In genomic region chr3L:8185263-8186227, dm6 we compare ENCODE assay signal across 1 fruit fly cellular context.
TF ChIP-seq lines count a peak whose summit lies in the region.

No protein-coding gene starts in this region.

TF ChIP-seq in whole organism, embryonic, 481 proteins besides CTCF, POLR2A, EP300 and RAD21 (continued from another document and continues in another):
- no peak for TF ChIP-seq inv (GFP tag; IDR thresholded peaks at IDR 0.05; lab: Robert Waterston, UW; ENCODE audit: partially characterized antibody)
- peak; percentile 96 for TF ChIP-seq CG7987 (GFP tag; optimal IDR thresholded peaks at IDR 0.05; lab: Kevin White, UChicago)
- TF ChIP-seq CG17359 (tag; optimal IDR thresholded peaks at IDR 0.05; lab: Kevin White, UChicago) = peak; percentile 43
- TF ChIP-seq CG12769 (tag; optimal IDR thresholded peaks at IDR 0.05; lab: Kevin White, UChicago) = peak; percentile 82
- TF ChIP-seq vvl (GFP tag; IDR thresholded peaks at IDR 0.05; lab: Robert Waterston, UW) = 0 out of 2 replicates have a peak, but pooled peaks have one; percentile 44
- peak; percentile 23; the same call in 1 of the 2 replicates for TF ChIP-seq CG3847 (GFP tag; IDR thresholded peaks at IDR 0.05; lab: Robert Waterston, UW)
- no peak for TF ChIP-seq CG7963 (GFP tag; IDR thresholded peaks at IDR 0.05; lab: Robert Waterston, UW; ENCODE audit: partially characterized antibody)
- TF ChIP-seq da (GFP tag; optimal IDR thresholded peaks at IDR 0.05; lab: Kevin White, UChicago) = no peak
- TF ChIP-seq prd (optimal IDR thresholded peaks at IDR 0.05; lab: Kevin White, UChicago) = no peak
- peak; percentile 60 for TF ChIP-seq prd (GFP tag; IDR thresholded peaks at IDR 0.05; lab: Robert Waterston, UW)
- peak; percentile 41 for TF ChIP-seq odd (GFP tag; optimal IDR thresholded peaks at IDR 0.05; lab: Kevin White, UChicago)
- peak; percentile 32 for TF ChIP-seq vfl (GFP tag; optimal IDR thresholded peaks at IDR 0.05; lab: Kevin White, UChicago)
- no peak for TF ChIP-seq CG16815 (GFP tag; optimal IDR thresholded peaks at IDR 0.05; lab: Kevin White, UChicago)
- TF ChIP-seq Fer2 (tag; optimal IDR thresholded peaks at IDR 0.05; lab: Kevin White, UChicago) = peak; percentile 18
- TF ChIP-seq bowl (GFP tag; IDR thresholded peaks at IDR 0.05; lab: Robert Waterston, UW) = no peak
- no peak for TF ChIP-seq ken (GFP tag; IDR thresholded peaks at IDR 0.05; lab: Robert Waterston, UW)
- TF ChIP-seq CG10147 (GFP tag; optimal IDR thresholded peaks at IDR 0.05; lab: Kevin White, UChicago) = no peak
- no peak for TF ChIP-seq croc (GFP tag; conservative IDR thresholded peaks at IDR 0.05; lab: Robert Waterston, UW)
- peak; percentile 21 for TF ChIP-seq disco-r (GFP tag; optimal IDR thresholded peaks at IDR 0.05; lab: Kevin White, UChicago)
- TF ChIP-seq CG7372 (GFP tag; IDR thresholded peaks at IDR 0.05; lab: Robert Waterston, UW) = 0 out of 2 replicates have a peak, but pooled peaks have one; percentile 27
- TF ChIP-seq D19A (tag; optimal IDR thresholded peaks at IDR 0.05; lab: Kevin White, UChicago) = peak; percentile 100
- TF ChIP-seq CG34376 (GFP tag; optimal IDR thresholded peaks at IDR 0.05; lab: Kevin White, UChicago) = peak; percentile 97
- no peak for TF ChIP-seq repo (GFP tag; optimal IDR thresholded peaks at IDR 0.05; lab: Kevin White, UChicago)
- TF ChIP-seq aop (GFP tag; IDR thresholded peaks at IDR 0.05; lab: Robert Waterston, UW) = no peak
- TF ChIP-seq slbo (GFP tag; IDR thresholded peaks at IDR 0.05; lab: Robert Waterston, UW) = peak; percentile 69
- peak; percentile 46 for TF ChIP-seq CG11398 (GFP tag; optimal IDR thresholded peaks at IDR 0.05; lab: Kevin White, UChicago)
- TF ChIP-seq CG17568 (GFP tag; optimal IDR thresholded peaks at IDR 0.05; lab: Kevin White, UChicago) = no peak
- no peak for TF ChIP-seq CG12744 (GFP tag; optimal IDR thresholded peaks at IDR 0.05; lab: Kevin White, UChicago)
- TF ChIP-seq CG30020 (tag; optimal IDR thresholded peaks at IDR 0.05; lab: Kevin White, UChicago) = no peak
- TF ChIP-seq dmrt11E (tag; optimal IDR thresholded peaks at IDR 0.05; lab: Kevin White, UChicago) = no peak
- peak; percentile 12 for TF ChIP-seq CG5180 (GFP tag; optimal IDR thresholded peaks at IDR 0.05; lab: Kevin White, UChicago)
- no peak for TF ChIP-seq HLH4C (GFP tag; IDR thresholded peaks at IDR 0.05; lab: Robert Waterston, UW; ENCODE audit: partially characterized antibody)
- TF ChIP-seq lov (optimal IDR thresholded peaks at IDR 0.05; lab: Kevin White, UChicago) = no peak
- TF ChIP-seq lov (GFP tag; IDR thresholded peaks at IDR 0.05; lab: Robert Waterston, UW) = no peak
- peak; percentile 26 for TF ChIP-seq chn (GFP tag; optimal IDR thresholded peaks at IDR 0.05; lab: Kevin White, UChicago)
- peak; percentile 19 for TF ChIP-seq scrt (GFP tag; optimal IDR thresholded peaks at IDR 0.05; lab: Kevin White, UChicago)
- TF ChIP-seq Sox102F (GFP tag; optimal IDR thresholded peaks at IDR 0.05; lab: Kevin White, UChicago) = peak; percentile 62
- no peak for TF ChIP-seq CG10431 (GFP tag; optimal IDR thresholded peaks at IDR 0.05; lab: Kevin White, UChicago)
- TF ChIP-seq CG1792 (GFP tag; optimal IDR thresholded peaks at IDR 0.05; lab: Kevin White, UChicago) = peak; percentile 29
- TF ChIP-seq tup (GFP tag; optimal IDR thresholded peaks at IDR 0.05; lab: Kevin White, UChicago) = peak; percentile 30
- TF ChIP-seq crp (GFP tag; optimal IDR thresholded peaks at IDR 0.05; lab: Kevin White, UChicago) = no peak
- no peak; the same call in 1 of the 2 replicates for TF ChIP-seq al (GFP tag; IDR thresholded peaks at IDR 0.05; lab: Robert Waterston, UW)
- no peak for TF ChIP-seq knrl (GFP tag; IDR thresholded peaks at IDR 0.05; lab: Robert Waterston, UW; ENCODE audit: partially characterized antibody)
- TF ChIP-seq bsh (GFP tag; optimal IDR thresholded peaks at IDR 0.05; lab: Kevin White, UChicago) = peak in 1 of 2 experiments; percentile 34
- peak; percentile 1 for TF ChIP-seq luna (GFP tag; optimal IDR thresholded peaks at IDR 0.05; lab: Kevin White, UChicago)
- TF ChIP-seq CG13424 (tag; optimal IDR thresholded peaks at IDR 0.05; lab: Kevin White, UChicago) = peak; percentile 30
- TF ChIP-seq H2.0 (GFP tag; IDR thresholded peaks at IDR 0.05; lab: Robert Waterston, UW) = no peak
- no peak for TF ChIP-seq vnd (GFP tag; IDR thresholded peaks at IDR 0.05; lab: Robert Waterston, UW; ENCODE audit: partially characterized antibody)
- TF ChIP-seq ftz-f1 (GFP tag; optimal IDR thresholded peaks at IDR 0.05; lab: Kevin White, UChicago) = peak; percentile 64
- TF ChIP-seq trem (tag; optimal IDR thresholded peaks at IDR 0.05; lab: Kevin White, UChicago) = no peak
- TF ChIP-seq dan (GFP tag; IDR thresholded peaks at IDR 0.05; lab: Robert Waterston, UW) = no peak
- TF ChIP-seq CG2116 (GFP tag; optimal IDR thresholded peaks at IDR 0.05; lab: Kevin White, UChicago) = no peak
- TF ChIP-seq ase (GFP tag; IDR thresholded peaks at IDR 0.05; lab: Robert Waterston, UW) = 0 out of 3 replicates have a peak, but pooled peaks have one; percentile 37
- TF ChIP-seq CG10267 (tag; optimal IDR thresholded peaks at IDR 0.05; lab: Kevin White, UChicago) = peak; percentile 9
- TF ChIP-seq Ada2b (GFP tag; IDR thresholded peaks at IDR 0.05; lab: Robert Waterston, UW) = peak; percentile 55; the same call in 1 of the 2 replicates
- TF ChIP-seq CG8089 (GFP tag; optimal IDR thresholded peaks at IDR 0.05; lab: Kevin White, UChicago) = peak; percentile 35
- peak; percentile 59 for TF ChIP-seq CoRest (tag; optimal IDR thresholded peaks at IDR 0.05; lab: Kevin White, UChicago)
- peak; percentile 30 for TF ChIP-seq Abd-B (GFP tag; optimal IDR thresholded peaks at IDR 0.05; lab: Kevin White, UChicago)
- TF ChIP-seq CG4282 (GFP tag; optimal IDR thresholded peaks at IDR 0.05; lab: Kevin White, UChicago) = no peak
- no peak for TF ChIP-seq Six4 (GFP tag; optimal IDR thresholded peaks at IDR 0.05; lab: Kevin White, UChicago)
- TF ChIP-seq CG5245 (GFP tag; optimal IDR thresholded peaks at IDR 0.05; lab: Kevin White, UChicago) = no peak
- no peak for TF ChIP-seq toy (GFP tag; IDR thresholded peaks at IDR 0.05; lab: Robert Waterston, UW)
- peak; percentile 53 for TF ChIP-seq Fer1 (GFP tag; optimal IDR thresholded peaks at IDR 0.05; lab: Kevin White, UChicago)
- peak; percentile 72 for TF ChIP-seq Ets65A (GFP tag; lab: Kevin White, UChicago)
- TF ChIP-seq MBD-R2 (GFP tag; IDR thresholded peaks at IDR 0.05; lab: Robert Waterston, UW) = peak; percentile 6; the same call in 1 of the 2 replicates
- TF ChIP-seq Camta (GFP tag; optimal IDR thresholded peaks at IDR 0.05; lab: Kevin White, UChicago) = peak; percentile 12
- TF ChIP-seq CG2199 (GFP tag; IDR thresholded peaks at IDR 0.05; lab: Robert Waterston, UW) = no peak
- TF ChIP-seq ab (GFP tag; optimal IDR thresholded peaks at IDR 0.05; lab: Kevin White, UChicago) = no peak
- TF ChIP-seq Antp (GFP tag; optimal IDR thresholded peaks at IDR 0.05; lab: Kevin White, UChicago) = peak; percentile 50
- peak; percentile 56; the same call in 1 of the 3 replicates for TF ChIP-seq Optix (GFP tag; IDR thresholded peaks at IDR 0.05; lab: Robert Waterston, UW)
- no peak for TF ChIP-seq gcm2 (GFP tag; optimal IDR thresholded peaks at IDR 0.05; lab: Kevin White, UChicago)
- TF ChIP-seq Eip74EF (GFP tag; optimal IDR thresholded peaks at IDR 0.05; lab: Kevin White, UChicago) = peak in 1 of 2 experiments; percentile 27
- TF ChIP-seq Elba2 (GFP tag; optimal IDR thresholded peaks at IDR 0.05; lab: Kevin White, UChicago) = peak; percentile 67
- TF ChIP-seq gsb-n (tag; optimal IDR thresholded peaks at IDR 0.05; lab: Kevin White, UChicago) = no peak
- TF ChIP-seq ara (GFP tag; IDR thresholded peaks at IDR 0.05; lab: Robert Waterston, UW) = peak; percentile 46; the same call in 1 of the 2 replicates
- no peak for TF ChIP-seq pfk (GFP tag; optimal IDR thresholded peaks at IDR 0.05; lab: Kevin White, UChicago)
- TF ChIP-seq fru (optimal IDR thresholded peaks at IDR 0.05; lab: Kevin White, UChicago) = no peak
- peak; percentile 42; the same call in 1 of the 2 replicates for TF ChIP-seq sob (GFP tag; IDR thresholded peaks at IDR 0.05; lab: Robert Waterston, UW)
- TF ChIP-seq CG10274 (GFP tag; optimal IDR thresholded peaks at IDR 0.05; lab: Kevin White, UChicago) = peak; percentile 8
- TF ChIP-seq ERR (GFP tag; optimal IDR thresholded peaks at IDR 0.05; lab: Kevin White, UChicago) = peak; percentile 90
- TF ChIP-seq CG3281 (GFP tag; optimal IDR thresholded peaks at IDR 0.05; lab: Kevin White, UChicago) = peak; percentile 64
- peak; percentile 46; the same call in 1 of the 2 replicates for TF ChIP-seq CG6272 (GFP tag; IDR thresholded peaks at IDR 0.05; lab: Robert Waterston, UW)
- no peak for TF ChIP-seq Dad (GFP tag; optimal IDR thresholded peaks at IDR 0.05; lab: Kevin White, UChicago)
- TF ChIP-seq CG7357 (GFP tag; IDR thresholded peaks at IDR 0.05; lab: Robert Waterston, UW) = peak; percentile 53; the same call in 1 of the 3 replicates
- peak; percentile 63 for TF ChIP-seq Mes4 (GFP tag; optimal IDR thresholded peaks at IDR 0.05; lab: Kevin White, UChicago)
- TF ChIP-seq run (tag; optimal IDR thresholded peaks at IDR 0.05; lab: Kevin White, UChicago) = no peak
- TF ChIP-seq pros (GFP tag; optimal IDR thresholded peaks at IDR 0.05; lab: Kevin White, UChicago) = peak; percentile 9
- no peak for TF ChIP-seq CG4360 (GFP tag; IDR thresholded peaks at IDR 0.05; lab: Robert Waterston, UW)
- no peak for TF ChIP-seq sna (GFP tag; IDR thresholded peaks at IDR 0.05; lab: Robert Waterston, UW; ENCODE audit: partially characterized antibody)
- TF ChIP-seq danr (GFP tag; IDR thresholded peaks at IDR 0.05; lab: Robert Waterston, UW) = peak; percentile 38; the same call in 1 of the 2 replicates
- 0 out of 2 replicates have a peak, but pooled peaks have one; percentile 13 for TF ChIP-seq klu (GFP tag; IDR thresholded peaks at IDR 0.05; lab: Robert Waterston, UW)
- peak; percentile 39 for TF ChIP-seq tio (GFP tag; optimal IDR thresholded peaks at IDR 0.05; lab: Kevin White, UChicago)
- peak; percentile 17 for TF ChIP-seq Dek (tag; optimal IDR thresholded peaks at IDR 0.05; lab: Kevin White, UChicago)
- TF ChIP-seq slou (GFP tag; optimal IDR thresholded peaks at IDR 0.05; lab: Kevin White, UChicago) = no peak
- TF ChIP-seq eve (GFP tag; optimal IDR thresholded peaks at IDR 0.05; lab: Kevin White, UChicago) = no peak
- TF ChIP-seq cwo (GFP tag; optimal IDR thresholded peaks at IDR 0.05; lab: Kevin White, UChicago) = peak; percentile 79
- peak; percentile 64 for TF ChIP-seq lilli (GFP tag; optimal IDR thresholded peaks at IDR 0.05; lab: Kevin White, UChicago)
- peak; percentile 54; the same call in 2 of the 3 replicates for TF ChIP-seq CG34422 (GFP tag; IDR thresholded peaks at IDR 0.05; lab: Robert Waterston, UW)
- TF ChIP-seq CG4820 (GFP tag; optimal IDR thresholded peaks at IDR 0.05; lab: Kevin White, UChicago) = peak; percentile 33
- peak; percentile 39; the same call in 1 of the 2 replicates for TF ChIP-seq crol (GFP tag; IDR thresholded peaks at IDR 0.05; lab: Robert Waterston, UW)
- TF ChIP-seq Doc3 (GFP tag; IDR thresholded peaks at IDR 0.05; lab: Robert Waterston, UW; ENCODE audit: partially characterized antibody) = no peak
- TF ChIP-seq sqz (GFP tag; optimal IDR thresholded peaks at IDR 0.05; lab: Kevin White, UChicago) = no peak
- TF ChIP-seq CG11695 (GFP tag; IDR thresholded peaks at IDR 0.05; lab: Robert Waterston, UW) = 0 out of 3 replicates have a peak, but pooled peaks have one; percentile 34
- no peak for TF ChIP-seq zf30C (GFP tag; optimal IDR thresholded peaks at IDR 0.05; lab: Kevin White, UChicago)
- peak; percentile 51 for TF ChIP-seq fu2 (GFP tag; optimal IDR thresholded peaks at IDR 0.05; lab: Kevin White, UChicago)
- peak; percentile 43 for TF ChIP-seq sd (tag; optimal IDR thresholded peaks at IDR 0.05; lab: Kevin White, UChicago)
- TF ChIP-seq CrebB (tag; optimal IDR thresholded peaks at IDR 0.05; lab: Kevin White, UChicago) = peak; percentile 48
- TF ChIP-seq dysf (GFP tag; IDR thresholded peaks at IDR 0.05; lab: Robert Waterston, UW) = peak; percentile 75
- TF ChIP-seq salm (tag; optimal IDR thresholded peaks at IDR 0.05; lab: Kevin White, UChicago) = no peak
- 0 out of 2 replicates have a peak, but pooled peaks have one; percentile 16 for TF ChIP-seq CG31224 (GFP tag; IDR thresholded peaks at IDR 0.05; lab: Robert Waterston, UW)
- TF ChIP-seq ATbp (GFP tag; optimal IDR thresholded peaks at IDR 0.05; lab: Kevin White, UChicago) = peak; percentile 26
- TF ChIP-seq tin (GFP tag; optimal IDR thresholded peaks at IDR 0.05; lab: Kevin White, UChicago) = peak; percentile 28
- TF ChIP-seq CG32767 (GFP tag; IDR thresholded peaks at IDR 0.05; lab: Robert Waterston, UW) = no peak
- TF ChIP-seq Hr51 (GFP tag; optimal IDR thresholded peaks at IDR 0.05; lab: Kevin White, UChicago) = peak; percentile 37 to 62
- TF ChIP-seq Rfx (GFP tag; IDR thresholded peaks at IDR 0.05; lab: Robert Waterston, UW) = 0 out of 2 replicates have a peak, but pooled peaks have one; percentile 37
- peak; percentile 38 for TF ChIP-seq CG7556 (GFP tag; optimal IDR thresholded peaks at IDR 0.05; lab: Kevin White, UChicago)
- TF ChIP-seq Nf-YB (GFP tag; optimal IDR thresholded peaks at IDR 0.05; lab: Kevin White, UChicago) = peak; percentile 52
- TF ChIP-seq slp2 (GFP tag; optimal IDR thresholded peaks at IDR 0.05; lab: Kevin White, UChicago) = peak; percentile 9
- no peak for TF ChIP-seq dm (GFP tag; optimal IDR thresholded peaks at IDR 0.05; lab: Kevin White, UChicago)
- TF ChIP-seq CG2875 (GFP tag; optimal IDR thresholded peaks at IDR 0.05; lab: Kevin White, UChicago) = no peak
- TF ChIP-seq CG6791 (GFP tag; IDR thresholded peaks at IDR 0.05; lab: Robert Waterston, UW; ENCODE audit: partially characterized antibody) = no peak
- no peak for TF ChIP-seq wor (GFP tag; IDR thresholded peaks at IDR 0.05; lab: Robert Waterston, UW)
- peak; percentile 42 for TF ChIP-seq Hr3 (GFP tag; optimal IDR thresholded peaks at IDR 0.05; lab: Kevin White, UChicago)
- peak; percentile 26 for TF ChIP-seq Blimp-1 (GFP tag; optimal IDR thresholded peaks at IDR 0.05; lab: Kevin White, UChicago)
- no peak for TF ChIP-seq CG43689 (GFP tag; IDR thresholded peaks at IDR 0.05; lab: Robert Waterston, UW)
- TF ChIP-seq Hand (GFP tag; optimal IDR thresholded peaks at IDR 0.05; lab: Kevin White, UChicago) = no peak
- TF ChIP-seq CG2889 (GFP tag; IDR thresholded peaks at IDR 0.05; lab: Robert Waterston, UW) = 0 out of 3 replicates have a peak, but pooled peaks have one; percentile 45
- no peak for TF ChIP-seq dati (GFP tag; IDR thresholded peaks at IDR 0.05; lab: Robert Waterston, UW)
- TF ChIP-seq Bgb (GFP tag; IDR thresholded peaks at IDR 0.05; lab: Robert Waterston, UW; ENCODE audit: partially characterized antibody) = no peak; the same call in 1 of the 2 replicates
- no peak for TF ChIP-seq CG11723 (GFP tag; optimal IDR thresholded peaks at IDR 0.05; lab: Kevin White, UChicago)
